Fruit fly (Drosophila melanogaster) whole organism, prepupa: ENCODE measurements around the gene CG43338.

Experiments used
- CG6854 ChIP-seq: fragments of 200-800 bp; sonication (Bioruptor generic); optimal IDR thresholded peaks from 2 replicates; lab custom pipeline; 2017; ENCODE audit warnings: missing biosample characterization, mild to moderate bottlenecking, missing genetic modification characterization
- Eip75B ChIP-seq: fragments of 200-800 bp; sonication (Bioruptor generic); optimal IDR thresholded peaks from 3 replicates; lab custom pipeline; 2016; ENCODE audit warnings: missing biosample characterization, missing genetic modification characterization

DNA sequence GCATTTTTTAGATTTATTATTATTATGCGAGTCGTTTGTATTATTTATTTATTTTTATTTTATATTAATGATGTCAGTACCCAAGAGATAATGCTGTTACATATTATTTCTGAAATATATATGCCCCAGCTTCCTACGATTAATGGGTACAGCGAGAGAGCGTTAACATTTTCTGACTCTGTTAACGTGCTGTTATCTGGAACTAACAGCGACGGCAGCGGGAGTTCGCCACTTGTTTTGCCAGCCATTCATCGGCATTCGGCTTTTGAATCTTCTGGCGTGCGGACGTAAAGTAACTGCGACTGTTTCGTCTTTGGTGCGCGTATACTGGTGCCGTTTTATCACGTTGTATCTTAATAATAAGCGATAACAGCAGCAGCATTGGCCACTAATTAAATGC lies 54.0 kb downstream of the CG43338 start, which contains the start of gene MESR3:
- TF ChIP-seq CG6854 (GFP tag; lab: Kevin White, UChicago), result peak; percentile 75
- no peak for TF ChIP-seq Eip75B (GFP tag; lab: Kevin White, UChicago)
